Worm (Caenorhabditis elegans): ENCODE data around the gene col-10.

- TF ChIP-seq hlh-8 (tag; optimal IDR thresholded peaks at IDR 0.05) (no peak), ets-4 (tag; optimal IDR thresholded peaks at IDR 0.05) (no peak), pqm-1 (tag; optimal IDR thresholded peaks at IDR 0.05) (no peak), tbx-2 (tag; optimal IDR thresholded peaks at IDR 0.05) (no peak), pros-1 (tag; optimal IDR thresholded peaks at IDR 0.05) (no peak), nhr-11 (tag; optimal IDR thresholded peaks at IDR 0.05) (no peak), pag-3 (tag; optimal IDR thresholded peaks at IDR 0.05; ENCODE audit: borderline replicate concordance) (no peak), pha-4 (tag; optimal IDR thresholded peaks at IDR 0.05) (no peak), rnt-1 (tag; optimal IDR thresholded peaks at IDR 0.05) (no peak), sdc-2 (tag; optimal IDR thresholded peaks at IDR 0.05) (no peak), F13H6.1 (tag; optimal IDR thresholded peaks at IDR 0.05) (no peak), ceh-24 (tag; optimal IDR thresholded peaks at IDR 0.05) (no peak), dve-1 (tag; optimal IDR thresholded peaks at IDR 0.05) (no peak)
These were observed 43.1 kb downstream of the col-10 start, which contains the start of gene F21C10.13 for ce11 chrV:9122004-9122403.

All from whole organism, late embryonic.